Fruit fly (Drosophila melanogaster): ENCODE measurements around the gene Stt3A.
A peak's percentile ranks its signal among the peaks of the same experiment; 100 is the strongest.

Gene Stt3A

dm6 chrX:21054963-21055480, 1.3 kb upstream of the Stt3A start:
- TF ChIP-seq noc (tag; optimal IDR thresholded peaks at IDR 0.05): no peak

dm6 chrX:21053099-21053715, 530 bp downstream of the Stt3A start:
- TF ChIP-seq noc (tag; optimal IDR thresholded peaks at IDR 0.05): peak; percentile 71

- no peak for TF ChIP-seq noc (tag; optimal IDR thresholded peaks at IDR 0.05)
Measured at dm6 chrX:21047717-21048116, 6.0 kb downstream of the Stt3A start.

- no peak for TF ChIP-seq noc (tag; optimal IDR thresholded peaks at IDR 0.05)
Measured at dm6 chrX:21046141-21046540, 7.6 kb downstream of the Stt3A start.

- no peak for TF ChIP-seq noc (tag; optimal IDR thresholded peaks at IDR 0.05)
Measured at dm6 chrX:21045448-21045941, 8.2 kb downstream of the Stt3A start.

dm6 chrX:21044831-21045447, 8.8 kb downstream of the Stt3A start, which contains the start of gene Cbs:
Cbs (plus strand) TSS chrX:21045138.
- TF ChIP-seq noc (tag; optimal IDR thresholded peaks at IDR 0.05): peak; percentile 52

- no peak for TF ChIP-seq noc (tag; optimal IDR thresholded peaks at IDR 0.05)
Measured at dm6 chrX:21044278-21044830, 9.4 kb downstream of the Stt3A start.

- TF ChIP-seq noc (tag; optimal IDR thresholded peaks at IDR 0.05): peak; percentile 86
Measured at dm6 chrX:21042638-21043513, 10.9 kb downstream of the Stt3A start.

- TF ChIP-seq noc (tag; optimal IDR thresholded peaks at IDR 0.05): no peak
Measured at dm6 chrX:21041825-21042224, 11.9 kb downstream of the Stt3A start, which contains the start of gene Mgstl. Mgstl (plus strand) TSS chrX:21042125.

- TF ChIP-seq noc (tag; optimal IDR thresholded peaks at IDR 0.05): no peak
Measured at dm6 chrX:21040505-21040904, 13.2 kb downstream of the Stt3A start, which contains the start of gene CG15449. CG15449 (minus strand) TSS chrX:21040605.

dm6 chrX:21035938-21036324, 17.8 kb downstream of the Stt3A start:
- no peak for TF ChIP-seq noc (tag; optimal IDR thresholded peaks at IDR 0.05)

- TF ChIP-seq noc (tag; optimal IDR thresholded peaks at IDR 0.05): peak; percentile 31
Measured at dm6 chrX:21035208-21035937, 18.4 kb downstream of the Stt3A start, which contains the start of gene Ntf-2. Ntf-2 (plus strand) TSS chrX:21035469.

- no peak for TF ChIP-seq noc (tag; optimal IDR thresholded peaks at IDR 0.05)
Measured at dm6 chrX:21034638-21035037, 19.1 kb downstream of the Stt3A start.

dm6 chrX:21031819-21032261, 21.9 kb downstream of the Stt3A start, which contains the start of gene CG1529:
CG1529 (minus strand) TSS chrX:21031950.
- no peak for TF ChIP-seq noc (tag; optimal IDR thresholded peaks at IDR 0.05)

Data from whole organism, larva.